Worm (Caenorhabditis elegans) whole organism, young adult: ENCODE measurements around the gene oac-22.

Source experiments
- B0019.2 ChIP-seq: fragments of 200-800 bp; sonication (Bioruptor generic); conservative IDR thresholded peaks from 2 replicates; pipeline ENCODE4 v1.3.6; 2022; ENCODE audit warnings: missing genetic modification reagents, missing genetic modification characterization, missing compliant biosample characterization
- B0035.1 ChIP-seq: sonication (generic microtip); optimal IDR thresholded peaks from 2 replicates; lab custom pipeline; 2016; ENCODE audit warnings: missing genetic modification characterization, mild to moderate bottlenecking, missing compliant biosample characterization, missing genotype, missing genetic modification reagents
- B0261.1 ChIP-seq: sonication (generic microtip); optimal IDR thresholded peaks from 2 replicates; lab custom pipeline; 2016; ENCODE audit warnings: mild to moderate bottlenecking, missing genetic modification characterization, moderate library complexity, missing compliant biosample characterization
- F23B12.7 ChIP-seq: sonication (generic microtip); optimal IDR thresholded peaks from 2 replicates; lab custom pipeline; 2017; ENCODE audit warnings: missing genetic modification characterization, mild to moderate bottlenecking, missing compliant biosample characterization, antibody characterized with exemption, moderate library complexity; ENCODE audit not compliant: insufficient read depth
- F33H1.4 ChIP-seq: fragments of 200-800 bp; sonication (Bioruptor generic); IDR thresholded peaks from 2 replicates; pipeline ENCODE4 v1.3.6; 2022; ENCODE audit warnings: missing genetic modification reagents, missing genetic modification characterization, missing compliant biosample characterization
- F39B2.1 ChIP-seq: fragments of 200-800 bp; sonication (Bioruptor generic); IDR thresholded peaks from 2 replicates; pipeline ENCODE4 v1.3.6; 2022; ENCODE audit warnings: missing genetic modification reagents, missing genetic modification characterization, missing compliant biosample characterization
- F49E8.2 ChIP-seq: sonication (generic microtip); optimal IDR thresholded peaks from 3 replicates; lab custom pipeline; 2017; ENCODE audit warnings: missing genetic modification characterization, mild to moderate bottlenecking, missing compliant biosample characterization, antibody characterized with exemption, moderate library complexity; ENCODE audit not compliant: insufficient read depth
- T26A5.8 ChIP-seq: sonication (generic microtip); optimal IDR thresholded peaks from 2 replicates; lab custom pipeline; 2016; ENCODE audit warnings: missing genetic modification characterization, missing compliant biosample characterization
- Y53F4B.3 ChIP-seq: fragments of 200-800 bp; sonication (Bioruptor generic); IDR thresholded peaks from 2 replicates; pipeline ENCODE4 v1.3.6; 2022; ENCODE audit warnings: missing genetic modification reagents, missing genetic modification characterization, missing compliant biosample characterization
- Y79H2A.3 ChIP-seq: fragments of 200-800 bp; sonication (Bioruptor generic); conservative IDR thresholded peaks from 2 replicates; pipeline ENCODE4 v1.3.6; 2022; ENCODE audit warnings: missing genetic modification reagents, missing genetic modification characterization, missing compliant biosample characterization
- Y95B8A.8 ChIP-seq: fragments of 200-800 bp; sonication (Bioruptor generic); IDR thresholded peaks from 2 replicates; pipeline ENCODE4 v1.3.6; 2022; ENCODE audit warnings: missing genetic modification reagents, missing genetic modification characterization, missing compliant biosample characterization
- akir-1 ChIP-seq: fragments of 200-800 bp; sonication (Bioruptor generic); optimal IDR thresholded peaks from 2 replicates; lab custom pipeline; 2018; ENCODE audit warnings: mild to moderate bottlenecking, missing genetic modification characterization, moderate library complexity, missing compliant biosample characterization
- aptf-2 ChIP-seq: fragments of 200-800 bp; sonication (Bioruptor generic); conservative IDR thresholded peaks from 2 replicates; pipeline ENCODE4 v1.3.6; 2022; ENCODE audit warnings: missing genetic modification reagents, missing genetic modification characterization, missing compliant biosample characterization
- aptf-3 ChIP-seq: fragments of 200-800 bp; sonication (Bioruptor generic); IDR thresholded peaks from 2 replicates; pipeline ENCODE4 v1.3.6; 2022; ENCODE audit warnings: missing genetic modification characterization, missing compliant biosample characterization
- atf-7 ChIP-seq: sonication (generic microtip); optimal IDR thresholded peaks from 2 replicates; lab custom pipeline; 2017; ENCODE audit warnings: mild to moderate bottlenecking, missing genetic modification characterization, missing compliant biosample characterization
- athp-1 ChIP-seq: sonication (generic microtip); optimal IDR thresholded peaks from 2 replicates; lab custom pipeline; 2017; ENCODE audit warnings: mild to moderate bottlenecking, missing genetic modification characterization, missing compliant biosample characterization
- attf-5 ChIP-seq: fragments of 200-800 bp; sonication (Bioruptor generic); optimal IDR thresholded peaks from 2 replicates; lab custom pipeline; 2018; ENCODE audit warnings: mild to moderate bottlenecking, missing genetic modification characterization, missing compliant biosample characterization
- ccch-3 ChIP-seq: fragments of 200-800 bp; sonication (Bioruptor generic); optimal IDR thresholded peaks from 2 replicates; lab custom pipeline; 2018; ENCODE audit warnings: mild to moderate bottlenecking, missing genetic modification characterization, missing compliant biosample characterization
- ceh-40 ChIP-seq: fragments of 200-800 bp; sonication (Bioruptor generic); IDR thresholded peaks from 2 replicates; pipeline ENCODE4 v1.3.6; 2022; ENCODE audit warnings: missing genetic modification characterization, missing compliant biosample characterization
- ceh-91 ChIP-seq: fragments of 200-800 bp; sonication (Bioruptor generic); IDR thresholded peaks from 2 replicates; pipeline ENCODE4 v1.3.6; 2022; ENCODE audit warnings: missing genetic modification reagents, missing genetic modification characterization, missing compliant biosample characterization
- ekl-4 ChIP-seq: fragments of 200-800 bp; sonication (Bioruptor generic); IDR thresholded peaks from 2 replicates; pipeline ENCODE4 v1.3.6; 2022; ENCODE audit warnings: missing genetic modification reagents, missing genetic modification characterization, missing compliant biosample characterization
- fkh-3 ChIP-seq: sonication (generic microtip); optimal IDR thresholded peaks from 2 replicates; lab custom pipeline; 2016; ENCODE audit warnings: mild to moderate bottlenecking, missing genetic modification characterization, missing compliant biosample characterization
- gei-17 ChIP-seq: fragments of 200-800 bp; sonication (Bioruptor generic); optimal IDR thresholded peaks from 2 replicates; lab custom pipeline; 2018; ENCODE audit warnings: mild to moderate bottlenecking, missing genetic modification characterization, missing compliant biosample characterization
- hsf-1 ChIP-seq: fragments of 200-800 bp; sonication (Bioruptor generic); IDR thresholded peaks from 2 replicates; pipeline ENCODE4 v1.3.6; 2022; ENCODE audit warnings: missing genetic modification reagents, missing genetic modification characterization, missing compliant biosample characterization
- lin-35 ChIP-seq, 3 experiments: fragments of 150-350 bp in 2 of 3; sonication (generic microtip) in 1 of 3; optimal IDR thresholded peaks; 2 replicates each; lab custom pipeline; 2014 to 2018; ENCODE audit warnings: missing biosample characterization in 3 of 3, missing genetic modification characterization in 3 of 3, missing genetic modification reagents in 3 of 3
- lsl-1 ChIP-seq: fragments of 200-800 bp; sonication (Bioruptor generic); optimal IDR thresholded peaks from 2 replicates; lab custom pipeline; 2018; ENCODE audit warnings: mild to moderate bottlenecking, missing genetic modification characterization, moderate library complexity, missing compliant biosample characterization
- madf-8 ChIP-seq: fragments of 200-800 bp; sonication (Bioruptor generic); conservative IDR thresholded peaks from 2 replicates; pipeline ENCODE4 v1.3.6; 2022; ENCODE audit warnings: missing genetic modification reagents, missing genetic modification characterization, missing compliant biosample characterization
- mcd-1 ChIP-seq: fragments of 200-800 bp; sonication (Bioruptor generic); IDR thresholded peaks from 2 replicates; pipeline ENCODE4 v1.3.6; 2022; ENCODE audit warnings: missing genetic modification reagents, missing genetic modification characterization, missing compliant biosample characterization
- mes-4 ChIP-seq: sonication (generic microtip); optimal IDR thresholded peaks from 2 replicates; lab custom pipeline; 2016; ENCODE audit warnings: missing genotype, missing genetic modification characterization, missing compliant biosample characterization
- nfya-2 ChIP-seq: fragments of 200-800 bp; sonication (Bioruptor generic); IDR thresholded peaks from 2 replicates; pipeline ENCODE4 v1.3.6; 2022; ENCODE audit warnings: missing genetic modification reagents, missing genetic modification characterization, missing compliant biosample characterization
- nhr-120 ChIP-seq: fragments of 200-800 bp; sonication (Bioruptor generic); IDR thresholded peaks from 2 replicates; pipeline ENCODE4 v1.3.6; 2022; ENCODE audit warnings: missing genetic modification characterization, missing compliant biosample characterization
- nhr-27 ChIP-seq: fragments of 200-800 bp; sonication (Bioruptor generic); optimal IDR thresholded peaks from 2 replicates; lab custom pipeline; 2018; ENCODE audit warnings: mild to moderate bottlenecking, missing genetic modification characterization, moderate library complexity, missing compliant biosample characterization
- nhr-90 ChIP-seq: sonication (generic microtip); optimal IDR thresholded peaks from 2 replicates; lab custom pipeline; 2016; ENCODE audit warnings: missing genotype, mild to moderate bottlenecking, missing genetic modification characterization, missing compliant biosample characterization
- pha-4 ChIP-seq: fragments of 150-350 bp; sonication (generic microtip); optimal IDR thresholded peaks from 2 replicates; lab custom pipeline; 2014; ENCODE audit warnings: missing biosample characterization, missing genetic modification reagents, missing genetic modification characterization
- repo-1 ChIP-seq: sonication (generic microtip); optimal IDR thresholded peaks from 2 replicates; lab custom pipeline; 2017; ENCODE audit warnings: mild to moderate bottlenecking, missing genetic modification characterization, missing compliant biosample characterization
- sdz-38 ChIP-seq: sonication (generic microtip); optimal IDR thresholded peaks from 2 replicates; lab custom pipeline; 2016; ENCODE audit warnings: missing genotype, missing genetic modification characterization, missing compliant biosample characterization
- snpc-1.1 ChIP-seq: sonication (generic microtip); optimal IDR thresholded peaks from 2 replicates; lab custom pipeline; 2017; ENCODE audit warnings: missing genetic modification characterization, mild to moderate bottlenecking, missing compliant biosample characterization, antibody characterized with exemption, moderate library complexity, missing genotype, missing genetic modification reagents; ENCODE audit not compliant: insufficient read depth
- snpc-4 ChIP-seq, 5 experiments: fragments of 150-350 bp in 1 of 5; sonication (generic microtip) in 4 of 5; optimal IDR thresholded peaks; 2 replicates each; lab custom pipeline; 2014 to 2018; ENCODE audit warnings: missing genetic modification characterization in 5 of 5, missing biosample characterization in 3 of 5, antibody characterized with exemption in 2 of 5, mild to moderate bottlenecking in 2 of 5, missing compliant biosample characterization in 2 of 5, missing genotype in 2 of 5, moderate library complexity in 2 of 5, missing genetic modification reagents in 1 of 5
- sptf-2 ChIP-seq: fragments of 200-800 bp; sonication (Bioruptor generic); optimal IDR thresholded peaks from 2 replicates; lab custom pipeline; 2018; ENCODE audit warnings: mild to moderate bottlenecking, missing genetic modification characterization, missing compliant biosample characterization
- tbp1 ChIP-seq: fragments of 200-800 bp; sonication (Bioruptor generic); optimal IDR thresholded peaks from 2 replicates; lab custom pipeline; 2018; ENCODE audit warnings: mild to moderate bottlenecking, missing genetic modification characterization, missing compliant biosample characterization
- zfh-2 ChIP-seq: fragments of 200-800 bp; sonication (Bioruptor generic); conservative IDR thresholded peaks from 2 replicates; pipeline ENCODE4 v1.3.6; 2022; ENCODE audit warnings: missing genetic modification reagents, missing genetic modification characterization, missing compliant biosample characterization
- zim-3 ChIP-seq: sonication (generic microtip); optimal IDR thresholded peaks from 2 replicates; lab custom pipeline; 2017; ENCODE audit warnings: mild to moderate bottlenecking, missing genetic modification characterization, moderate library complexity, missing compliant biosample characterization
- ztf-6 ChIP-seq: fragments of 200-800 bp; sonication (Bioruptor generic); IDR thresholded peaks from 2 replicates; pipeline ENCODE4 v1.3.6; 2022; ENCODE audit warnings: missing genetic modification reagents, missing genetic modification characterization, missing compliant biosample characterization

Gene oac-22

ce11 chrIV:3881119-3881518 lies 4.3 kb upstream of the oac-22 start, which contains the start of the genes F37C4.8 and oac-23:
TSS of gene F37C4.8 (minus strand) at chrIV:3881219.
TSS of gene oac-23 (plus strand) at chrIV:3881441.
- no peak for TF ChIP-seq T26A5.8 (tag; lab: Kevin White, UChicago)
- no peak for TF ChIP-seq F49E8.2
- TF ChIP-seq zim-3 (tag; lab: Kevin White, UChicago), result no peak
- TF ChIP-seq ccch-3 (GFP tag; lab: Kevin White, UChicago), result no peak
- no peak for TF ChIP-seq ztf-6

- TF ChIP-seq sdz-38 (tag; lab: Kevin White, UChicago) (no peak), nfya-2 (no peak), attf-5 (no peak), fkh-3 (tag; lab: Kevin White, UChicago) (no peak), Y95B8A.8 (GFP tag; lab: Robert Waterston, UW) (no peak), F33H1.4 (GFP tag; lab: Robert Waterston, UW) (no peak), snpc-1.1 (tag; lab: Kevin White, UChicago) (no peak), lin-35 (GFP tag; optimal IDR thresholded peaks at IDR 0.05; lab: Kevin White, UChicago) (no peak)
Observed at ce11 chrIV:3888963-3889362, 3.5 kb downstream of the oac-22 start, which contains the start of gene oac-21. TSS of gene oac-21 (plus strand) at chrIV:3889263.

- TF ChIP-seq ceh-91 (no peak), nhr-120 (no peak)
Observed at ce11 chrIV:3892027-3892426, 6.6 kb downstream of the oac-22 start, which contains the start of gene F56D6.9. TSS of gene F56D6.9 (plus strand) at chrIV:3892327.

- TF ChIP-seq pha-4 (tag; lab: Kevin White, UChicago) (no peak), aptf-2 (GFP tag; lab: Robert Waterston, UW) (no peak), madf-8 (GFP tag; lab: Robert Waterston, UW) (no peak), ekl-4 (GFP tag; lab: Robert Waterston, UW) (no peak), sptf-2 (GFP tag; lab: Kevin White, UChicago) (no peak), mcd-1 (GFP tag; lab: Robert Waterston, UW) (no peak), athp-1 (tag; lab: Kevin White, UChicago) (no peak), ceh-40 (GFP tag; lab: Robert Waterston, UW) (no peak), aptf-3 (no peak), gei-17 (no peak), atf-7 (tag; lab: Kevin White, UChicago) (no peak), zfh-2 (no peak), Y53F4B.3 (no peak), lsl-1 (no peak), nhr-90 (tag; lab: Kevin White, UChicago) (no peak), fkh-3 (tag; lab: Kevin White, UChicago) (no peak), B0261.1 (tag; lab: Kevin White, UChicago) (no peak), akir-1 (GFP tag; lab: Kevin White, UChicago) (no peak)
- TF ChIP-seq, all 124 proteins: peak for 0
Observed at ce11 chrIV:3894004-3894480, 8.6 kb downstream of the oac-22 start, which contains the start of gene F56D6.8. TSS of gene F56D6.8 (minus strand) at chrIV:3894430.

ce11 chrIV:3894770-3895169 lies 9.3 kb downstream of the oac-22 start, which contains the start of gene dct-8:
TSS of gene dct-8 (plus strand) at chrIV:3895070.
- TF ChIP-seq tbp1 (GFP tag; lab: Kevin White, UChicago), result no peak
- no peak for TF ChIP-seq B0019.2 (GFP tag; lab: Robert Waterston, UW)
- TF ChIP-seq mes-4 (tag; lab: Kevin White, UChicago), result no peak
- TF ChIP-seq B0035.1 (tag; lab: Kevin White, UChicago), result no peak
- no peak for TF ChIP-seq snpc-4 (GFP tag; optimal IDR thresholded peaks at IDR 0.05; lab: Kevin White, UChicago)
- no peak for TF ChIP-seq snpc-4 (tag; optimal IDR thresholded peaks at IDR 0.05; lab: Kevin White, UChicago)
- no peak for TF ChIP-seq hsf-1
- TF ChIP-seq F23B12.7 (tag; lab: Kevin White, UChicago), result no peak
- no peak for TF ChIP-seq F33H1.4 (GFP tag; lab: Robert Waterston, UW)
- no peak for TF ChIP-seq nhr-27 (tag; lab: Kevin White, UChicago)
- TF ChIP-seq repo-1 (tag; lab: Kevin White, UChicago), result no peak
- no peak for TF ChIP-seq Y79H2A.3 (GFP tag; lab: Robert Waterston, UW)
- TF ChIP-seq athp-1 (tag; lab: Kevin White, UChicago), result no peak
- TF ChIP-seq F39B2.1 (GFP tag; lab: Robert Waterston, UW), result no peak
